Fruit fly (Drosophila melanogaster) whole organism, embryonic: ENCODE results near the gene sr.

Experiments
- ATbp ChIP-seq: fragments of 200-800 bp; sonication (Bioruptor generic); optimal IDR thresholded peaks from 2 replicates; lab custom pipeline; 2017; ENCODE audit warnings: missing biosample characterization, mild to moderate bottlenecking, missing genetic modification characterization, missing genetic modification reagents
- CG10543 ChIP-seq: fragments of 200-800 bp; sonication (Bioruptor generic); optimal IDR thresholded peaks from 3 replicates; lab custom pipeline; 2017; ENCODE audit warnings: missing biosample characterization, mild to moderate bottlenecking, missing genetic modification characterization, moderate library complexity
- CG11456 ChIP-seq: fragments of 200-800 bp; sonication (Bioruptor generic); IDR thresholded peaks from 3 replicates; pipeline ENCODE4 v1.3.6; 2022; ENCODE audit warnings: missing biosample characterization, missing genetic modification characterization
- CG12104 ChIP-seq: fragments of 200-800 bp; sonication (Bioruptor generic); optimal IDR thresholded peaks from 3 replicates; lab custom pipeline; 2016; ENCODE audit warnings: missing biosample characterization, missing genetic modification characterization
- CG12155 ChIP-seq: fragments of 200-800 bp; sonication (Bioruptor generic); optimal IDR thresholded peaks from 3 replicates; lab custom pipeline; 2016; ENCODE audit warnings: missing biosample characterization, missing genetic modification characterization
- CG12299 ChIP-seq: fragments of 200-800 bp; sonication (Bioruptor generic); optimal IDR thresholded peaks from 2 replicates; lab custom pipeline; 2018; ENCODE audit warnings: missing biosample characterization, mild to moderate bottlenecking, missing genetic modification characterization
- CG12391 ChIP-seq: fragments of 200-800 bp; sonication (Bioruptor generic); optimal IDR thresholded peaks from 3 replicates; lab custom pipeline; 2018; ENCODE audit warnings: missing biosample characterization, mild to moderate bottlenecking, missing genetic modification characterization, moderate library complexity
- CG12659 ChIP-seq: fragments of 200-800 bp; sonication (Bioruptor generic); optimal IDR thresholded peaks from 3 replicates; lab custom pipeline; 2017; ENCODE audit warnings: mild to moderate bottlenecking, missing biosample characterization, missing genetic modification reagents, missing genetic modification characterization
- CG12769 ChIP-seq: fragments of 200-800 bp; sonication (Bioruptor generic); optimal IDR thresholded peaks from 2 replicates; lab custom pipeline; 2019; ENCODE audit warnings: missing biosample characterization, mild to moderate bottlenecking, missing genetic modification characterization, moderate library complexity
- CG15514 ChIP-seq: fragments of 200-800 bp; sonication (Bioruptor generic); optimal IDR thresholded peaks from 3 replicates; lab custom pipeline; 2017; ENCODE audit warnings: missing biosample characterization, missing genetic modification characterization, mild to moderate bottlenecking, moderate library complexity, missing genetic modification reagents
- CG1603 ChIP-seq: fragments of 200-800 bp; sonication (Bioruptor generic); optimal IDR thresholded peaks from 2 replicates; lab custom pipeline; 2019; ENCODE audit warnings: missing biosample characterization, mild to moderate bottlenecking, missing genetic modification characterization, moderate library complexity
- CG17385 ChIP-seq: fragments of 200-800 bp; sonication (Bioruptor generic); optimal IDR thresholded peaks from 3 replicates; lab custom pipeline; 2018; ENCODE audit warnings: missing biosample characterization, mild to moderate bottlenecking, missing genetic modification characterization
- CG18764 ChIP-seq: fragments of 200-800 bp; sonication (Bioruptor generic); optimal IDR thresholded peaks from 3 replicates; lab custom pipeline; 2016; ENCODE audit warnings: missing biosample characterization, missing genetic modification characterization
- CG2120 ChIP-seq: fragments of 200-800 bp; sonication (Bioruptor generic); optimal IDR thresholded peaks from 3 replicates; lab custom pipeline; 2016; ENCODE audit warnings: missing biosample characterization, missing genetic modification characterization
- CG30020 ChIP-seq: fragments of 200-800 bp; optimal IDR thresholded peaks from 2 replicates; lab custom pipeline; 2019; ENCODE audit warnings: missing biosample characterization, mild to moderate bottlenecking, missing genetic modification characterization, moderate library complexity
- CG4424 ChIP-seq: fragments of 200-800 bp; sonication (Bioruptor generic); optimal IDR thresholded peaks from 3 replicates; lab custom pipeline; 2016; ENCODE audit warnings: missing biosample characterization, missing genetic modification characterization
- CG6272 ChIP-seq: fragments of 200-800 bp; sonication (Bioruptor generic); IDR thresholded peaks from 2 replicates; pipeline ENCODE4 v1.3.6; 2022; ENCODE audit warnings: missing biosample characterization, missing genetic modification characterization
- CG7839 ChIP-seq: fragments of 200-800 bp; sonication (Bioruptor generic); optimal IDR thresholded peaks from 3 replicates; lab custom pipeline; 2018; ENCODE audit warnings: missing biosample characterization, mild to moderate bottlenecking, missing genetic modification characterization, moderate library complexity
- CG9932 ChIP-seq: fragments of 200-800 bp; sonication (Bioruptor generic); IDR thresholded peaks from 2 replicates; pipeline ENCODE4 v1.3.6; 2022; ENCODE audit warnings: missing biosample characterization, missing genetic modification characterization
- CoRest ChIP-seq: fragments of 200-800 bp; sonication (Bioruptor generic); optimal IDR thresholded peaks from 3 replicates; lab custom pipeline; 2018; ENCODE audit warnings: missing biosample characterization, mild to moderate bottlenecking, missing genetic modification characterization, moderate library complexity
- D19B ChIP-seq: fragments of 200-800 bp; sonication (Bioruptor generic); optimal IDR thresholded peaks from 2 replicates; lab custom pipeline; 2017; ENCODE audit warnings: missing biosample characterization, mild to moderate bottlenecking, missing genetic modification characterization
- Dfd ChIP-seq, 2 experiments: fragments of >200 bp; optimal IDR thresholded peaks; 2 replicates each; lab custom pipeline; 2017; ENCODE audit warnings: missing biosample characterization in 2 of 2, missing genetic modification characterization in 2 of 2
- Fer3 ChIP-seq: fragments of 200-800 bp; sonication (Bioruptor generic); optimal IDR thresholded peaks from 2 replicates; lab custom pipeline; 2018; ENCODE audit warnings: missing biosample characterization, mild to moderate bottlenecking, missing genetic modification characterization, moderate library complexity
- Gug ChIP-seq: fragments of 200-800 bp; sonication (Bioruptor generic); IDR thresholded peaks from 4 replicates; pipeline ENCODE4 v1.3.6; 2022; ENCODE audit warnings: missing biosample characterization, missing genetic modification characterization
- Hr78 ChIP-seq, 2 experiments: fragments of 200-800 bp in 1 of 2; fragments of >200 bp in 1 of 2; sonication (Bioruptor generic) in 1 of 2; optimal IDR thresholded peaks; 2 replicates each; lab custom pipeline; 2017 to 2019; ENCODE audit warnings: missing biosample characterization in 2 of 2, missing genetic modification characterization in 2 of 2, mild to moderate bottlenecking in 1 of 2, moderate library complexity in 1 of 2
- Lhr ChIP-seq: fragments of 200-800 bp; sonication (Bioruptor generic); optimal IDR thresholded peaks from 3 replicates; lab custom pipeline; 2017; ENCODE audit warnings: mild to moderate bottlenecking, missing biosample characterization, missing genetic modification reagents, missing genetic modification characterization
- Med ChIP-seq: fragments of 200-800 bp; sonication (Bioruptor generic); peaks from one replicate; lab custom pipeline; 2016; ENCODE audit warnings: missing biosample characterization, missing genetic modification characterization, mild to moderate bottlenecking, inconsistent platforms, moderate library complexity
- NC2β ChIP-seq: fragments of 200-800 bp; sonication (Bioruptor generic); optimal IDR thresholded peaks from 2 replicates; lab custom pipeline; 2016; ENCODE audit warnings: missing biosample characterization, missing genetic modification characterization
- NFAT ChIP-seq: fragments of 200-800 bp; sonication (Bioruptor generic); IDR thresholded peaks from 2 replicates; pipeline ENCODE4 v1.3.6; 2022; ENCODE audit warnings: missing biosample characterization, missing genetic modification characterization
- Nf-YC ChIP-seq: fragments of 200-800 bp; optimal IDR thresholded peaks from 3 replicates; lab custom pipeline; 2019; ENCODE audit warnings: missing biosample characterization, mild to moderate bottlenecking, missing genetic modification characterization, moderate library complexity
- Oli ChIP-seq: fragments of 200-800 bp; sonication (Bioruptor generic); optimal IDR thresholded peaks from 2 replicates; lab custom pipeline; 2018; ENCODE audit warnings: missing biosample characterization, mild to moderate bottlenecking, missing genetic modification characterization, moderate library complexity
- Pdp1 ChIP-seq, 2 experiments: fragments of 200-800 bp; sonication (Bioruptor generic); optimal IDR thresholded peaks; 3 replicates each; lab custom pipeline; 2016; ENCODE audit warnings: missing biosample characterization in 2 of 2, missing genetic modification characterization in 2 of 2, mild to moderate bottlenecking in 1 of 2, moderate library complexity in 1 of 2
- Sry-δ ChIP-seq: fragments of 200-800 bp; sonication (Bioruptor generic); optimal IDR thresholded peaks from 2 replicates; lab custom pipeline; 2016; ENCODE audit warnings: missing biosample characterization, missing genetic modification characterization
- Ssrp ChIP-seq: fragments of 200-800 bp; sonication (Bioruptor generic); optimal IDR thresholded peaks from 2 replicates; lab custom pipeline; 2018; ENCODE audit warnings: missing biosample characterization, mild to moderate bottlenecking, missing genetic modification characterization, moderate library complexity
- Taf1 ChIP-seq: fragments of 200-800 bp; sonication (Bioruptor generic); IDR thresholded peaks from 2 replicates; pipeline ENCODE4 v1.3.6; 2022; ENCODE audit warnings: missing biosample characterization, missing genetic modification characterization
- bab2 ChIP-seq: fragments of 200-800 bp; sonication (Bioruptor generic); optimal IDR thresholded peaks from 2 replicates; lab custom pipeline; 2016; ENCODE audit warnings: missing biosample characterization, missing genetic modification characterization
- dmrt11E ChIP-seq: fragments of 200-800 bp; sonication (Bioruptor generic); optimal IDR thresholded peaks from 3 replicates; lab custom pipeline; 2018; ENCODE audit warnings: missing biosample characterization, mild to moderate bottlenecking, missing genetic modification characterization, moderate library complexity
- dmrt99B ChIP-seq: fragments of 200-800 bp; sonication (Bioruptor generic); optimal IDR thresholded peaks from 2 replicates; lab custom pipeline; 2018; ENCODE audit warnings: missing biosample characterization, mild to moderate bottlenecking, missing genetic modification characterization, moderate library complexity
- gem ChIP-seq: fragments of 200-800 bp; sonication (Bioruptor generic); optimal IDR thresholded peaks from 2 replicates; lab custom pipeline; 2019; ENCODE audit warnings: missing biosample characterization, mild to moderate bottlenecking, missing genetic modification characterization, moderate library complexity
- kah ChIP-seq: fragments of 200-800 bp; sonication (Bioruptor generic); optimal IDR thresholded peaks from 2 replicates; lab custom pipeline; 2018; ENCODE audit warnings: missing biosample characterization, mild to moderate bottlenecking, missing genetic modification characterization
- lola ChIP-seq, 3 experiments: fragments of >200 bp in 2 of 3; fragments of 200-800 bp in 1 of 3; sonication (Bioruptor generic) in 1 of 3; optimal IDR thresholded peaks; 2 replicates each; lab custom pipeline; 2017 to 2019; ENCODE audit warnings: missing biosample characterization in 3 of 3, missing genetic modification characterization in 3 of 3, mild to moderate bottlenecking in 1 of 3, moderate library complexity in 1 of 3
- nau ChIP-seq: fragments of 200-800 bp; sonication (Bioruptor generic); optimal IDR thresholded peaks from 3 replicates; lab custom pipeline; 2017; ENCODE audit warnings: missing biosample characterization, mild to moderate bottlenecking, missing genetic modification characterization, missing genetic modification reagents
- nerfin-1 ChIP-seq: fragments of 200-800 bp; sonication (Bioruptor generic); optimal IDR thresholded peaks from 3 replicates; lab custom pipeline; 2019; ENCODE audit warnings: missing biosample characterization, mild to moderate bottlenecking, missing genetic modification characterization, moderate library complexity
- rib ChIP-seq: fragments of 200-800 bp; sonication (Bioruptor generic); IDR thresholded peaks from 2 replicates; pipeline ENCODE4 v1.3.6; 2022; ENCODE audit warnings: missing biosample characterization, missing genetic modification characterization
- scrt ChIP-seq: fragments of 200-800 bp; sonication (Bioruptor generic); optimal IDR thresholded peaks from 2 replicates; lab custom pipeline; 2018; ENCODE audit warnings: missing biosample characterization, mild to moderate bottlenecking, missing genetic modification characterization, moderate library complexity
- sd ChIP-seq: fragments of 200-800 bp; sonication (Bioruptor generic); optimal IDR thresholded peaks from 3 replicates; lab custom pipeline; 2018; ENCODE audit warnings: missing biosample characterization, mild to moderate bottlenecking, missing genetic modification characterization, moderate library complexity
- usp ChIP-seq: fragments of >200 bp; optimal IDR thresholded peaks from 2 replicates; lab custom pipeline; 2017; ENCODE audit warnings: missing biosample characterization, missing genetic modification characterization

Gene sr

dm6 chr3R:18167416-18168237, 77.0 kb downstream of the sr start, which contains the start of gene wrd:
Gene wrd (plus strand): TSS chr3R:18167757.
- TF ChIP-seq CG12104 (GFP tag; lab: Kevin White, UChicago) (peak; percentile 17), CG12391 (tag; lab: Kevin White, UChicago) (peak; percentile 3), CG12155 (peak; percentile 24), usp (no peak), CG12659 (GFP tag; lab: Kevin White, UChicago) (peak; percentile 30), Nf-YC (peak; percentile 40), nerfin-1 (tag; lab: Kevin White, UChicago) (peak; percentile 39), CG12299 (tag; lab: Kevin White, UChicago) (no peak), Gug (GFP tag; lab: Robert Waterston, UW) (peak; percentile 51; the same call in 1 of the 4 replicates), D19B (GFP tag; lab: Kevin White, UChicago) (peak; percentile 36), CG2120 (GFP tag; lab: Kevin White, UChicago) (peak; percentile 38), Lhr (no peak), CG10543 (GFP tag; lab: Kevin White, UChicago) (peak; percentile 9), CG9932 (GFP tag; lab: Robert Waterston, UW) (peak; percentile 53), Dfd (GFP tag; optimal IDR thresholded peaks at IDR 0.05; lab: Kevin White, UChicago) (no peak), CG18764 (no peak), bab2 (GFP tag; lab: Kevin White, UChicago) (peak; percentile 6), CG17385 (peak; percentile 22), Sry-δ (GFP tag; lab: Kevin White, UChicago) (peak; percentile 12), kah (GFP tag; lab: Kevin White, UChicago) (no peak), Pdp1 (GFP tag; optimal IDR thresholded peaks at IDR 0.05; lab: Kevin White, UChicago) (peak in 1 of 2 experiments; percentile 67), ATbp (GFP tag; lab: Kevin White, UChicago) (no peak), Oli (tag; lab: Kevin White, UChicago) (peak; percentile 33), nau (GFP tag; lab: Kevin White, UChicago) (peak; percentile 6), CG7839 (tag; lab: Kevin White, UChicago) (peak; percentile 28), gem (peak; percentile 48), Taf1 (GFP tag; lab: Robert Waterston, UW) (no peak), Fer3 (tag; lab: Kevin White, UChicago) (peak; percentile 15), rib (peak; percentile 81; the same call in 1 of the 2 replicates), scrt (GFP tag; lab: Kevin White, UChicago) (peak; percentile 22), dmrt99B (tag; lab: Kevin White, UChicago) (peak; percentile 25), CG11456 (GFP tag; lab: Robert Waterston, UW) (peak; percentile 58; the same call in 1 of the 3 replicates), Med (GFP tag; lab: Kevin White, UChicago) (peak; percentile 82), CoRest (tag; lab: Kevin White, UChicago) (peak; percentile 54), Hr78 (GFP tag; optimal IDR thresholded peaks at IDR 0.05; lab: Kevin White, UChicago) (no peak), CG4424 (GFP tag; lab: Kevin White, UChicago) (peak; percentile 2), dmrt11E (tag; lab: Kevin White, UChicago) (peak; percentile 42), NC2β (GFP tag; lab: Kevin White, UChicago) (no peak), lola (GFP tag; optimal IDR thresholded peaks at IDR 0.05; lab: Kevin White, UChicago) (peak in 1 of 3 experiments; percentile 39), CG12769 (tag; lab: Kevin White, UChicago) (peak; percentile 8), NFAT (GFP tag; lab: Robert Waterston, UW) (peak; percentile 50; the same call in 1 of the 2 replicates), CG6272 (GFP tag; lab: Robert Waterston, UW) (no peak), sd (peak; percentile 30), CG30020 (peak; percentile 5), CG1603 (peak; percentile 43), Ssrp (tag; lab: Kevin White, UChicago) (peak; percentile 32), CG15514 (GFP tag; lab: Kevin White, UChicago) (peak; percentile 79)
